Worm (Caenorhabditis elegans) whole organism, L2 larva: ENCODE measurements around the gene col-171.

Experiments
- C34F6.9 ChIP-seq: fragments of 150-350 bp; optimal IDR thresholded peaks from 2 replicates; lab custom pipeline; 2014; ENCODE audit warnings: missing biosample characterization, missing genetic modification characterization
- F13H6.1 ChIP-seq: sonication (generic microtip); optimal IDR thresholded peaks from 2 replicates; lab custom pipeline; 2016; ENCODE audit warnings: missing genetic modification characterization, missing compliant biosample characterization
- R02D3.7 ChIP-seq: fragments of 150-350 bp; optimal IDR thresholded peaks from 2 replicates; lab custom pipeline; 2014; ENCODE audit warnings: missing biosample characterization, missing genetic modification characterization
- Y55F3AM.14 ChIP-seq: fragments of 200-800 bp; sonication (Bioruptor generic); optimal IDR thresholded peaks from 2 replicates; lab custom pipeline; 2018; ENCODE audit warnings: mild to moderate bottlenecking, missing genetic modification characterization, missing compliant biosample characterization
- ZK546.5 ChIP-seq: sonication (generic microtip); optimal IDR thresholded peaks from 2 replicates; lab custom pipeline; 2017; ENCODE audit warnings: missing biosample characterization, missing genetic modification characterization
- alr-1 ChIP-seq: fragments of 150-350 bp; optimal IDR thresholded peaks from 2 replicates; lab custom pipeline; 2014; ENCODE audit warnings: missing biosample characterization, missing genetic modification characterization
- aly-2 ChIP-seq: fragments of 150-350 bp; optimal IDR thresholded peaks from 2 replicates; lab custom pipeline; 2014; ENCODE audit warnings: missing biosample characterization, missing genetic modification characterization
- ama-1 ChIP-seq: fragments of 150-350 bp; optimal IDR thresholded peaks from 2 replicates; lab custom pipeline; 2018; ENCODE audit warnings: inconsistent platforms
- blmp-1 ChIP-seq: sonication (generic microtip); optimal IDR thresholded peaks from 2 replicates; lab custom pipeline; 2017; ENCODE audit warnings: missing genetic modification characterization, mild to moderate bottlenecking, missing compliant biosample characterization, antibody characterized with exemption, moderate library complexity; ENCODE audit not compliant: insufficient read depth
- ceh-16 ChIP-seq: fragments of 150-350 bp; optimal IDR thresholded peaks from 2 replicates; lab custom pipeline; 2014; ENCODE audit warnings: missing biosample characterization, missing genetic modification characterization
- ceh-82 ChIP-seq: fragments of 150-350 bp; optimal IDR thresholded peaks from 2 replicates; lab custom pipeline; 2014; ENCODE audit warnings: missing biosample characterization, missing genetic modification characterization
- crh-2 ChIP-seq: sonication (generic microtip); optimal IDR thresholded peaks from 2 replicates; lab custom pipeline; 2017; ENCODE audit warnings: missing biosample characterization, missing genetic modification characterization
- dmd-4 ChIP-seq: sonication (generic microtip); optimal IDR thresholded peaks from 2 replicates; lab custom pipeline; 2017; ENCODE audit warnings: missing biosample characterization, missing genetic modification characterization
- egl-27 ChIP-seq: sonication (generic microtip); optimal IDR thresholded peaks from 3 replicates; lab custom pipeline; 2017; ENCODE audit warnings: missing biosample characterization, missing genetic modification reagents, missing genetic modification characterization
- elt-1 ChIP-seq: fragments of 150-350 bp; optimal IDR thresholded peaks from 2 replicates; lab custom pipeline; 2014; ENCODE audit warnings: missing biosample characterization, missing genetic modification characterization
- elt-3 ChIP-seq: sonication (generic microtip); optimal IDR thresholded peaks from 2 replicates; lab custom pipeline; 2017; ENCODE audit warnings: missing biosample characterization, missing genetic modification characterization
- fos-1 ChIP-seq: fragments of 150-350 bp; optimal IDR thresholded peaks from 2 replicates; lab custom pipeline; 2014; ENCODE audit warnings: missing biosample characterization, missing genetic modification characterization
- gmeb-1 ChIP-seq: fragments of 150-350 bp; optimal IDR thresholded peaks from 2 replicates; lab custom pipeline; 2014; ENCODE audit warnings: missing biosample characterization, missing genetic modification characterization
- lin-11 ChIP-seq: fragments of 150-350 bp; sonication (generic microtip); optimal IDR thresholded peaks from 2 replicates; lab custom pipeline; 2014; ENCODE audit warnings: missing biosample characterization, missing genetic modification characterization, inconsistent platforms, mixed read lengths
- lin-13 ChIP-seq: fragments of 150-350 bp; optimal IDR thresholded peaks from 2 replicates; lab custom pipeline; 2014; ENCODE audit warnings: missing biosample characterization, missing genetic modification reagents, missing genetic modification characterization
- lin-39 ChIP-seq: fragments of 150-350 bp; optimal IDR thresholded peaks from 2 replicates; lab custom pipeline; 2014; ENCODE audit warnings: missing biosample characterization, missing genetic modification reagents, missing genetic modification characterization
- lsy-2 ChIP-seq, 2 experiments: fragments of 150-350 bp in 1 of 2; sonication (generic microtip) in 1 of 2; optimal IDR thresholded peaks; 2 replicates each; lab custom pipeline; 2014 to 2017; ENCODE audit warnings: missing biosample characterization in 2 of 2, missing genetic modification characterization in 2 of 2
- mab-5 ChIP-seq: fragments of 150-350 bp; optimal IDR thresholded peaks from 2 replicates; lab custom pipeline; 2014; ENCODE audit warnings: missing biosample characterization, missing genetic modification characterization
- mbf-1 ChIP-seq: sonication (generic microtip); optimal IDR thresholded peaks from 2 replicates; lab custom pipeline; 2017; ENCODE audit warnings: missing biosample characterization, missing genetic modification characterization
- mdl-1 ChIP-seq, 2 experiments: fragments of 150-350 bp in 1 of 2; sonication (generic microtip) in 1 of 2; optimal IDR thresholded peaks; 2 replicates each; lab custom pipeline; 2017; ENCODE audit warnings: missing biosample characterization in 2 of 2, missing genetic modification characterization in 2 of 2
- nhr-10 ChIP-seq: sonication (generic microtip); optimal IDR thresholded peaks from 2 replicates; lab custom pipeline; 2017; ENCODE audit warnings: missing biosample characterization, missing genetic modification characterization
- nhr-12 ChIP-seq: fragments of 150-350 bp; optimal IDR thresholded peaks from 2 replicates; lab custom pipeline; 2014; ENCODE audit warnings: missing biosample characterization, missing genetic modification characterization
- nhr-129 ChIP-seq: fragments of 150-350 bp; optimal IDR thresholded peaks from 2 replicates; lab custom pipeline; 2014; ENCODE audit warnings: missing biosample characterization, missing genetic modification characterization
- nhr-21 ChIP-seq: fragments of 150-350 bp; optimal IDR thresholded peaks from 2 replicates; lab custom pipeline; 2014; ENCODE audit warnings: missing biosample characterization, missing genetic modification characterization
- nhr-23 ChIP-seq: fragments of 150-350 bp; optimal IDR thresholded peaks from 2 replicates; lab custom pipeline; 2014; ENCODE audit warnings: missing biosample characterization, missing genetic modification reagents, missing genetic modification characterization
- nhr-237 ChIP-seq: fragments of 150-350 bp; optimal IDR thresholded peaks from 2 replicates; lab custom pipeline; 2014; ENCODE audit warnings: missing biosample characterization, missing genetic modification characterization
- nhr-25 ChIP-seq: fragments of 150-350 bp; sonication (generic microtip); optimal IDR thresholded peaks from 3 replicates; lab custom pipeline; 2014; ENCODE audit warnings: missing biosample characterization, missing genetic modification characterization
- nhr-6 ChIP-seq: fragments of 150-350 bp; optimal IDR thresholded peaks from 2 replicates; lab custom pipeline; 2014; ENCODE audit warnings: missing biosample characterization, missing genetic modification characterization
- nhr-77 ChIP-seq: fragments of 150-350 bp; optimal IDR thresholded peaks from 2 replicates; lab custom pipeline; 2014; ENCODE audit warnings: missing biosample characterization, missing genetic modification characterization
- peb-1 ChIP-seq: fragments of 150-350 bp; optimal IDR thresholded peaks from 2 replicates; lab custom pipeline; 2014; ENCODE audit warnings: missing biosample characterization, missing genetic modification characterization
- sem-4 ChIP-seq: fragments of 150-350 bp; optimal IDR thresholded peaks from 2 replicates; lab custom pipeline; 2014; ENCODE audit warnings: missing biosample characterization, missing genetic modification reagents, missing genetic modification characterization
- skn-1 ChIP-seq: sonication (generic microtip); optimal IDR thresholded peaks from 2 replicates; lab custom pipeline; 2017; ENCODE audit warnings: missing biosample characterization, missing genetic modification characterization
- sma-3 ChIP-seq: sonication (generic microtip); optimal IDR thresholded peaks from 2 replicates; lab custom pipeline; 2016; ENCODE audit warnings: missing genetic modification reagents, missing genetic modification characterization, missing compliant biosample characterization
- sma-9 ChIP-seq, 2 experiments: fragments of 150-350 bp in 1 of 2; sonication (generic microtip) in 1 of 2; optimal IDR thresholded peaks; 2 replicates each; lab custom pipeline; 2014 to 2016; ENCODE audit warnings: missing genetic modification characterization in 2 of 2, mild to moderate bottlenecking in 1 of 2, missing biosample characterization in 1 of 2, missing compliant biosample characterization in 1 of 2, missing genetic modification reagents in 1 of 2, moderate library complexity in 1 of 2
- snpc-4 ChIP-seq: fragments of 150-350 bp; optimal IDR thresholded peaks from 2 replicates; lab custom pipeline; 2014; ENCODE audit warnings: missing biosample characterization, missing genetic modification characterization
- unc-39 ChIP-seq: fragments of 150-350 bp; optimal IDR thresholded peaks from 2 replicates; lab custom pipeline; 2014; ENCODE audit warnings: missing biosample characterization, missing genetic modification characterization
- unc-55 ChIP-seq: fragments of 150-350 bp; sonication (generic microtip); optimal IDR thresholded peaks from 3 replicates; lab custom pipeline; 2014; ENCODE audit warnings: missing biosample characterization, missing genetic modification reagents, missing genetic modification characterization
- unc-62 ChIP-seq: fragments of 150-350 bp; optimal IDR thresholded peaks from 2 replicates; lab custom pipeline; 2014; ENCODE audit warnings: missing biosample characterization, missing genetic modification reagents, missing genetic modification characterization
- zag-1 ChIP-seq: fragments of 150-350 bp; optimal IDR thresholded peaks from 2 replicates; lab custom pipeline; 2014; ENCODE audit warnings: missing biosample characterization, missing genetic modification characterization
- ztf-1 ChIP-seq: fragments of 200-800 bp; sonication (Bioruptor generic); conservative IDR thresholded peaks from 2 replicates; pipeline ENCODE4 v1.3.6; 2022; ENCODE audit warnings: missing genetic modification characterization, missing compliant biosample characterization
- ztf-4 ChIP-seq: fragments of 150-350 bp; optimal IDR thresholded peaks from 2 replicates; lab custom pipeline; 2014; ENCODE audit warnings: missing biosample characterization, missing genetic modification characterization

col-171 gene

ce11 chrX:6373348-6373747 is 39.2 kb downstream of the col-171 start, which contains the start of gene C03B1.17:
C03B1.17 (plus strand) TSS chrX:6373648.
- TF ChIP-seq fos-1 (tag; lab: Kevin White, UChicago) (no peak), aly-2 (tag; lab: Kevin White, UChicago) (no peak), sem-4 (tag; lab: Kevin White, UChicago) (no peak), ama-1 (lab: Kevin White, UChicago) (no peak)

- TF ChIP-seq F13H6.1 (tag; lab: Kevin White, UChicago): no peak
- TF ChIP-seq nhr-129: no peak
- no peak for TF ChIP-seq sem-4 (tag; lab: Kevin White, UChicago)
Observed at ce11 chrX:6374451-6374850, 40.4 kb downstream of the col-171 start, which contains the start of gene C03B1.1. C03B1.1 (plus strand) TSS chrX:6374751.

- TF ChIP-seq fos-1 (tag; lab: Kevin White, UChicago) (peak; percentile 37), nhr-129 (no peak)
- TF ChIP-seq, all 48 proteins: peak for 1
Observed at ce11 chrX:6377634-6378288, 43.7 kb downstream of the col-171 start, which contains the start of gene lmp-1. lmp-1 (minus strand) TSS chrX:6377684.

ce11 chrX:6378363-6378762 is 44.3 kb downstream of the col-171 start:
- peak; percentile 54 for TF ChIP-seq sma-9 (GFP tag; optimal IDR thresholded peaks at IDR 0.05; lab: Kevin White, UChicago)
- no peak for TF ChIP-seq sma-9 (tag; optimal IDR thresholded peaks at IDR 0.05; lab: Kevin White, UChicago)
- TF ChIP-seq mbf-1: no peak
- TF ChIP-seq fos-1 (tag; lab: Kevin White, UChicago): peak; percentile 53
- TF ChIP-seq sma-3 (GFP tag; lab: Kevin White, UChicago): peak; percentile 13
- no peak for TF ChIP-seq ztf-4 (tag; lab: Kevin White, UChicago)
- TF ChIP-seq lsy-2 (tag; optimal IDR thresholded peaks at IDR 0.05; lab: Kevin White, UChicago): peak in 1 of 2 experiments; percentile 55
- no peak for TF ChIP-seq unc-62 (GFP tag; lab: Kevin White, UChicago)
- TF ChIP-seq lin-39 (tag; lab: Kevin White, UChicago): no peak
- no peak for TF ChIP-seq nhr-10
- TF ChIP-seq unc-39 (tag; lab: Kevin White, UChicago): no peak
- no peak for TF ChIP-seq R02D3.7 (tag; lab: Kevin White, UChicago)
- TF ChIP-seq Y55F3AM.14 (GFP tag; lab: Kevin White, UChicago): no peak
- no peak for TF ChIP-seq nhr-6
- TF ChIP-seq zag-1 (tag; lab: Kevin White, UChicago): peak; percentile 32
- no peak for TF ChIP-seq nhr-25 (tag; lab: Kevin White, UChicago)
- TF ChIP-seq nhr-237: no peak
- TF ChIP-seq snpc-4 (tag; lab: Kevin White, UChicago): no peak
- TF ChIP-seq ama-1 (lab: Kevin White, UChicago): no peak
- peak; percentile 64 for TF ChIP-seq unc-55 (GFP tag; lab: Kevin White, UChicago)
- TF ChIP-seq egl-27 (tag; lab: Kevin White, UChicago): peak; percentile 32
- no peak for TF ChIP-seq elt-3 (tag; lab: Kevin White, UChicago)
- TF ChIP-seq mab-5 (tag; lab: Kevin White, UChicago): no peak
- no peak for TF ChIP-seq sem-4 (tag; lab: Kevin White, UChicago)
- TF ChIP-seq peb-1 (tag; lab: Kevin White, UChicago): no peak
- no peak for TF ChIP-seq gmeb-1 (tag; lab: Kevin White, UChicago)
- no peak for TF ChIP-seq skn-1 (tag; lab: Kevin White, UChicago)
- no peak for TF ChIP-seq ceh-82 (tag; lab: Kevin White, UChicago)
- peak; percentile 54 for TF ChIP-seq crh-2 (tag; lab: Kevin White, UChicago)
- TF ChIP-seq nhr-12: no peak
- no peak for TF ChIP-seq ZK546.5 (tag; lab: Kevin White, UChicago)
- no peak for TF ChIP-seq ztf-1 (GFP tag; lab: Robert Waterston, UW)
- no peak for TF ChIP-seq alr-1 (tag; lab: Kevin White, UChicago)
- TF ChIP-seq nhr-129: peak; percentile 88
- TF ChIP-seq elt-1: no peak
- no peak for TF ChIP-seq dmd-4 (tag; lab: Kevin White, UChicago)
- TF ChIP-seq nhr-21: peak; percentile 36
- TF ChIP-seq C34F6.9 (tag; lab: Kevin White, UChicago): peak; percentile 65
- TF ChIP-seq ceh-16 (tag; lab: Kevin White, UChicago): peak; percentile 60
- TF ChIP-seq nhr-23 (tag; lab: Kevin White, UChicago): no peak
- no peak for TF ChIP-seq aly-2 (tag; lab: Kevin White, UChicago)
- peak; percentile 67 for TF ChIP-seq F13H6.1 (tag; lab: Kevin White, UChicago)
- TF ChIP-seq lin-13 (GFP tag; lab: Kevin White, UChicago): peak; percentile 44
- peak; percentile 78 for TF ChIP-seq lin-11
- no peak for TF ChIP-seq blmp-1 (tag; lab: Kevin White, UChicago)
- no peak for TF ChIP-seq nhr-77
- TF ChIP-seq mdl-1 (tag; optimal IDR thresholded peaks at IDR 0.05; lab: Kevin White, UChicago): no peak
